Worm (Caenorhabditis elegans) whole organism, young adult: ENCODE measurements around the gene W09D10.4.
A peak's percentile ranks its signal among the peaks of the same experiment; 100 is the strongest.

ENCODE experiments used
- B0019.2 ChIP-seq: fragments of 200-800 bp; sonication (Bioruptor generic); conservative IDR thresholded peaks from 2 replicates; pipeline ENCODE4 v1.3.6; 2022; ENCODE audit warnings: missing genetic modification reagents, missing genetic modification characterization, missing compliant biosample characterization
- B0035.1 ChIP-seq: sonication (generic microtip); optimal IDR thresholded peaks from 2 replicates; lab custom pipeline; 2016; ENCODE audit warnings: missing genetic modification characterization, mild to moderate bottlenecking, missing compliant biosample characterization, missing genotype, missing genetic modification reagents
- B0261.1 ChIP-seq: sonication (generic microtip); optimal IDR thresholded peaks from 2 replicates; lab custom pipeline; 2016; ENCODE audit warnings: mild to moderate bottlenecking, missing genetic modification characterization, moderate library complexity, missing compliant biosample characterization
- C17E4.6 ChIP-seq: fragments of 200-800 bp; sonication (Bioruptor generic); IDR thresholded peaks from 2 replicates; pipeline ENCODE4 v1.3.6; 2022; ENCODE audit warnings: missing genetic modification reagents, missing genetic modification characterization, missing compliant biosample characterization
- F22D6.2 ChIP-seq: sonication (generic microtip); optimal IDR thresholded peaks from 2 replicates; lab custom pipeline; 2016; ENCODE audit warnings: mild to moderate bottlenecking, missing genetic modification characterization, missing compliant biosample characterization
- F23B12.7 ChIP-seq: sonication (generic microtip); optimal IDR thresholded peaks from 2 replicates; lab custom pipeline; 2017; ENCODE audit warnings: missing genetic modification characterization, mild to moderate bottlenecking, missing compliant biosample characterization, antibody characterized with exemption, moderate library complexity; ENCODE audit not compliant: insufficient read depth
- F33H1.4 ChIP-seq: fragments of 200-800 bp; sonication (Bioruptor generic); IDR thresholded peaks from 2 replicates; pipeline ENCODE4 v1.3.6; 2022; ENCODE audit warnings: missing genetic modification reagents, missing genetic modification characterization, missing compliant biosample characterization
- F37B4.10 ChIP-seq: fragments of 200-800 bp; sonication (Bioruptor generic); IDR thresholded peaks from 2 replicates; pipeline ENCODE4 v1.3.6; 2022; ENCODE audit warnings: missing genetic modification characterization, missing compliant biosample characterization
- F55B11.4 ChIP-seq: sonication (generic microtip); optimal IDR thresholded peaks from 2 replicates; lab custom pipeline; 2016; ENCODE audit warnings: missing compliant biosample characterization, missing genetic modification characterization, borderline replicate concordance; ENCODE audit not compliant: insufficient read depth
- F57C9.4 ChIP-seq: sonication (generic microtip); optimal IDR thresholded peaks from 2 replicates; lab custom pipeline; 2017; ENCODE audit warnings: mild to moderate bottlenecking, missing genetic modification characterization, missing compliant biosample characterization
- attf-3 ChIP-seq: fragments of 200-800 bp; sonication (Bioruptor generic); conservative IDR thresholded peaks from 2 replicates; pipeline ENCODE4 v1.3.6; 2022; ENCODE audit warnings: missing genetic modification reagents, missing genetic modification characterization, missing compliant biosample characterization
- bed-1 ChIP-seq: fragments of 200-800 bp; sonication (Bioruptor generic); IDR thresholded peaks from 2 replicates; pipeline ENCODE4 v1.3.6; 2022; ENCODE audit warnings: missing genetic modification reagents, missing genetic modification characterization, missing compliant biosample characterization
- cebp-1 ChIP-seq, 2 experiments: fragments of 200-800 bp in 1 of 2; sonication (Bioruptor generic) in 1 of 2; sonication (generic microtip) in 1 of 2; IDR thresholded peaks in 1 of 2; optimal IDR thresholded peaks in 1 of 2; 2 replicates each; pipeline versions ENCODE4 v1.3.6 to Lab custom; 2017 to 2022; ENCODE audit warnings: missing compliant biosample characterization in 2 of 2, missing genetic modification characterization in 2 of 2, mild to moderate bottlenecking in 1 of 2, missing genetic modification reagents in 1 of 2, moderate library complexity in 1 of 2
- ceh-100 ChIP-seq: fragments of 200-800 bp; sonication (Bioruptor generic); IDR thresholded peaks from 2 replicates; pipeline ENCODE4 v1.3.6; 2022; ENCODE audit warnings: missing genetic modification reagents, missing genetic modification characterization, missing compliant biosample characterization
- ceh-27 ChIP-seq: fragments of 200-800 bp; sonication (Bioruptor generic); optimal IDR thresholded peaks from 2 replicates; lab custom pipeline; 2018; ENCODE audit warnings: mild to moderate bottlenecking, missing genetic modification characterization, moderate library complexity, missing compliant biosample characterization
- ceh-40 ChIP-seq: fragments of 200-800 bp; sonication (Bioruptor generic); IDR thresholded peaks from 2 replicates; pipeline ENCODE4 v1.3.6; 2022; ENCODE audit warnings: missing genetic modification characterization, missing compliant biosample characterization
- egl-44 ChIP-seq: fragments of 200-800 bp; sonication (Bioruptor generic); IDR thresholded peaks from 2 replicates; pipeline ENCODE4 v1.3.6; 2022; ENCODE audit warnings: missing genetic modification reagents, missing genetic modification characterization, missing compliant biosample characterization
- egrh-3 ChIP-seq: fragments of 200-800 bp; sonication (Bioruptor generic); IDR thresholded peaks from 2 replicates; pipeline ENCODE4 v1.3.6; 2022; ENCODE audit warnings: missing genetic modification reagents, missing genetic modification characterization, missing compliant biosample characterization
- hrde-1 ChIP-seq: sonication (generic microtip); optimal IDR thresholded peaks from 2 replicates; lab custom pipeline; 2016; ENCODE audit warnings: missing genetic modification characterization, mild to moderate bottlenecking, missing compliant biosample characterization, moderate library complexity, missing genotype, missing genetic modification reagents, borderline replicate concordance
- let-526 ChIP-seq: fragments of 200-800 bp; sonication (Bioruptor generic); IDR thresholded peaks from 2 replicates; pipeline ENCODE4 v1.3.6; 2022; ENCODE audit warnings: missing genetic modification reagents, missing genetic modification characterization, missing compliant biosample characterization
- lin-35 ChIP-seq, 3 experiments: fragments of 150-350 bp in 2 of 3; sonication (generic microtip) in 1 of 3; optimal IDR thresholded peaks; 2 replicates each; lab custom pipeline; 2014 to 2018; ENCODE audit warnings: missing biosample characterization in 3 of 3, missing genetic modification characterization in 3 of 3, missing genetic modification reagents in 3 of 3
- lin-54 ChIP-seq: fragments of 200-800 bp; sonication (Bioruptor generic); optimal IDR thresholded peaks from 2 replicates; lab custom pipeline; 2018; ENCODE audit warnings: mild to moderate bottlenecking, missing genetic modification characterization, missing compliant biosample characterization
- lir-1 ChIP-seq: fragments of 200-800 bp; sonication (Bioruptor generic); conservative IDR thresholded peaks from 2 replicates; pipeline ENCODE4 v1.3.6; 2022; ENCODE audit warnings: missing genetic modification reagents, missing genetic modification characterization, missing compliant biosample characterization
- madf-10 ChIP-seq: sonication (generic microtip); optimal IDR thresholded peaks from 2 replicates; lab custom pipeline; 2016; ENCODE audit warnings: mild to moderate bottlenecking, missing genetic modification characterization, missing compliant biosample characterization
- madf-6 ChIP-seq: fragments of 200-800 bp; sonication (Bioruptor generic); IDR thresholded peaks from 2 replicates; pipeline ENCODE4 v1.3.6; 2022; ENCODE audit warnings: missing genetic modification reagents, missing genetic modification characterization, missing compliant biosample characterization
- mcd-1 ChIP-seq: fragments of 200-800 bp; sonication (Bioruptor generic); IDR thresholded peaks from 2 replicates; pipeline ENCODE4 v1.3.6; 2022; ENCODE audit warnings: missing genetic modification reagents, missing genetic modification characterization, missing compliant biosample characterization
- mel-28 ChIP-seq: sonication (generic microtip); optimal IDR thresholded peaks from 2 replicates; lab custom pipeline; 2016; ENCODE audit warnings: borderline replicate concordance, mild to moderate bottlenecking, missing genetic modification characterization, missing compliant biosample characterization
- mxl-1 ChIP-seq: sonication (generic microtip); optimal IDR thresholded peaks from 2 replicates; lab custom pipeline; 2016; ENCODE audit warnings: missing genetic modification characterization, missing compliant biosample characterization
- nfyb-1 ChIP-seq: fragments of 200-800 bp; sonication (Bioruptor generic); IDR thresholded peaks from 2 replicates; pipeline ENCODE4 v1.3.6; 2022; ENCODE audit warnings: missing genetic modification reagents, missing genetic modification characterization, missing compliant biosample characterization
- nhr-120 ChIP-seq: fragments of 200-800 bp; sonication (Bioruptor generic); IDR thresholded peaks from 2 replicates; pipeline ENCODE4 v1.3.6; 2022; ENCODE audit warnings: missing genetic modification characterization, missing compliant biosample characterization
- pbrm-1 ChIP-seq: fragments of 200-800 bp; sonication (Bioruptor generic); IDR thresholded peaks from 2 replicates; pipeline ENCODE4 v1.3.6; 2022; ENCODE audit warnings: missing genetic modification reagents, missing genetic modification characterization, missing compliant biosample characterization
- pha-4 ChIP-seq: fragments of 150-350 bp; sonication (generic microtip); optimal IDR thresholded peaks from 2 replicates; lab custom pipeline; 2014; ENCODE audit warnings: missing biosample characterization, missing genetic modification reagents, missing genetic modification characterization
- rcor-1 ChIP-seq: fragments of 200-800 bp; sonication (Bioruptor generic); IDR thresholded peaks from 2 replicates; pipeline ENCODE4 v1.3.6; 2022; ENCODE audit warnings: missing genetic modification reagents, missing genetic modification characterization, missing compliant biosample characterization
- rec-8 ChIP-seq, 2 experiments: sonication (generic microtip); optimal IDR thresholded peaks; 2 replicates each; lab custom pipeline; 2016; ENCODE audit warnings: mild to moderate bottlenecking in 2 of 2, missing genetic modification characterization in 2 of 2, missing genetic modification reagents in 2 of 2, missing genotype in 2 of 2, missing biosample characterization in 1 of 2, missing compliant biosample characterization in 1 of 2, moderate library complexity in 1 of 2
- snpc-1.3 ChIP-seq: sonication (generic microtip); optimal IDR thresholded peaks from 2 replicates; lab custom pipeline; 2017; ENCODE audit warnings: missing genetic modification characterization, mild to moderate bottlenecking, missing compliant biosample characterization, antibody characterized with exemption, moderate library complexity, missing genotype, missing genetic modification reagents; ENCODE audit not compliant: insufficient read depth
- snpc-4 ChIP-seq, 5 experiments: fragments of 150-350 bp in 1 of 5; sonication (generic microtip) in 4 of 5; optimal IDR thresholded peaks; 2 replicates each; lab custom pipeline; 2014 to 2018; ENCODE audit warnings: missing genetic modification characterization in 5 of 5, missing biosample characterization in 3 of 5, antibody characterized with exemption in 2 of 5, mild to moderate bottlenecking in 2 of 5, missing compliant biosample characterization in 2 of 5, missing genotype in 2 of 5, moderate library complexity in 2 of 5, missing genetic modification reagents in 1 of 5
- tbp1 ChIP-seq: fragments of 200-800 bp; sonication (Bioruptor generic); optimal IDR thresholded peaks from 2 replicates; lab custom pipeline; 2018; ENCODE audit warnings: mild to moderate bottlenecking, missing genetic modification characterization, missing compliant biosample characterization
- tbx-9 ChIP-seq: sonication (generic microtip); optimal IDR thresholded peaks from 2 replicates; lab custom pipeline; 2016; ENCODE audit warnings: borderline replicate concordance, missing genetic modification characterization, inconsistent platforms, missing compliant biosample characterization
- tlf-1 ChIP-seq: fragments of 200-800 bp; sonication (Bioruptor generic); optimal IDR thresholded peaks from 2 replicates; lab custom pipeline; 2018; ENCODE audit warnings: mild to moderate bottlenecking, missing genetic modification characterization, missing compliant biosample characterization
- xnd-1 ChIP-seq: sonication (generic microtip); optimal IDR thresholded peaks from 2 replicates; lab custom pipeline; 2016; ENCODE audit warnings: missing genotype, missing genetic modification reagents, missing genetic modification characterization, missing compliant biosample characterization
- ztf-22 ChIP-seq: fragments of 200-800 bp; sonication (Bioruptor generic); optimal IDR thresholded peaks from 2 replicates; lab custom pipeline; 2018; ENCODE audit warnings: mild to moderate bottlenecking, missing genetic modification characterization, moderate library complexity, missing compliant biosample characterization
- ztf-25 ChIP-seq: fragments of 200-800 bp; sonication (Bioruptor generic); IDR thresholded peaks from 2 replicates; pipeline ENCODE4 v1.3.6; 2022; ENCODE audit warnings: missing genetic modification reagents, missing genetic modification characterization, missing compliant biosample characterization
- ztf-26 ChIP-seq: sonication (generic microtip); optimal IDR thresholded peaks from 2 replicates; lab custom pipeline; 2017; ENCODE audit warnings: missing genetic modification characterization, missing compliant biosample characterization
- ztf-28 ChIP-seq: fragments of 200-800 bp; sonication (Bioruptor generic); IDR thresholded peaks from 2 replicates; pipeline ENCODE4 v1.3.6; 2022; ENCODE audit warnings: missing genetic modification reagents, missing genetic modification characterization, missing compliant biosample characterization

The W09D10.4 gene

DNA sequence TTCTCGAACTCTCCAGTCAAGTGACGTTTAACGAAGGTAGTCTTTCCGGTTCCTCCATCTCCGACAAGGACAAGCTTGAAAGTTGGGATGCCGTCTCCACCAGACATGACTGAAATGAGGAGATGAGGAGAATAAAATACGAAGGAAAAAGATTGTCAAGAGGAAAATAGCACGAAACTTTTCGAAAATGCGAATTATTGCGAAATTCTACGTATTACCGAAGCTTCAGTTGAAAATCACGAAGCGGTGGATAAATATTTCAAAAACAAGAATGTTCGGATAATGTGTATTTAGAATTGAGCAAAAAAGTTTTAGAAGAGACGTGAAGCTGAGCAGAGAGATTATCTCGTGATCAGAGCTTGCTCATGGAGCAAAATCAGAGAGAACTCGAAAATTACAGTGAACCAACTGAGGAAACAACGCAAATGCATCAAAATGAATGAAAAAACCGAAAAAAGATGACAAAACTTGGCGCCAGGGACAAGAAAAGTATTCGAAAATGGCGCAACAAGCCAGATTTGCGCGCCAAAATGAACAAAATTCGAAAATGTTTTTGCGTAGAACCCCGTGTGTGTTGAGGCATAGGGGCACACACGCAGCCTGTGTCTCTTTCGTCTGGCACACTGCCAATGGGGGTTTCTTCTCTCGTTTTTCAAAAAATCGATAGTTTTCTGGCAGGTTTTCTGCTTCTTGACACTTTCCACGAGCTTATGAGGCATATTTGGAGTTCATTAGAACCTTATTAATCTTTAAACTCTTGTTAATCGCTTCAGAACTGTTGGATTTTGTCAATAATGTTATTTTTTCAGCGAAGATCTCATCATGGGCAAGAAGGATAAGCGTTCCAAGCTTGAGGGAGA is 31.9 kb upstream of the W09D10.4 start, which contains the start of the genes ran-1 and dkc-1 (continued):
- TF ChIP-seq madf-10 (tag; lab: Kevin White, UChicago) (no peak), C17E4.6 (GFP tag; lab: Robert Waterston, UW) (peak; percentile 87), hrde-1 (tag; lab: Kevin White, UChicago) (no peak), pbrm-1 (GFP tag; lab: Robert Waterston, UW) (peak; percentile 80), mcd-1 (GFP tag; lab: Robert Waterston, UW) (peak; percentile 82), bed-1 (no peak), rec-8 (tag; optimal IDR thresholded peaks at IDR 0.05; lab: Kevin White, UChicago) (no peak), egrh-3 (GFP tag; lab: Robert Waterston, UW) (peak; percentile 53), egl-44 (0 out of 2 replicates have a peak, but pooled peaks have one; percentile 44), pha-4 (peak; percentile 13), ceh-27 (no peak), B0261.1 (tag; lab: Kevin White, UChicago) (no peak), B0035.1 (tag; lab: Kevin White, UChicago) (no peak), madf-6 (GFP tag; lab: Robert Waterston, UW) (peak; percentile 98), tlf-1 (GFP tag; lab: Kevin White, UChicago) (peak; percentile 92), cebp-1 (GFP tag; IDR thresholded peaks at IDR 0.05; lab: Robert Waterston, UW) (peak; percentile 58; the same call in 1 of the 2 replicates), cebp-1 (tag; optimal IDR thresholded peaks at IDR 0.05; lab: Kevin White, UChicago) (peak; percentile 90), attf-3 (GFP tag; lab: Robert Waterston, UW) (0 out of 2 replicates have a peak, but pooled peaks have one; percentile 44), xnd-1 (peak; percentile 89), tbx-9 (tag; lab: Kevin White, UChicago) (no peak), let-526 (GFP tag; lab: Robert Waterston, UW) (no peak), F55B11.4 (no peak), ztf-26 (tag; lab: Kevin White, UChicago) (peak; percentile 38), F37B4.10 (GFP tag; lab: Robert Waterston, UW) (no peak), lin-35 (GFP tag; optimal IDR thresholded peaks at IDR 0.05; lab: Kevin White, UChicago) (peak in 2 of 3 experiments; percentile 74 to 79), mel-28 (tag; lab: Kevin White, UChicago) (no peak), ztf-28 (peak; percentile 43; the same call in 1 of the 2 replicates), mxl-1 (tag; lab: Kevin White, UChicago) (no peak), F22D6.2 (no peak), snpc-4 (GFP tag; optimal IDR thresholded peaks at IDR 0.05; lab: Kevin White, UChicago) (peak; percentile 35), snpc-4 (tag; optimal IDR thresholded peaks at IDR 0.05; lab: Kevin White, UChicago) (peak; percentile 31 to 52 (median 38)), nhr-120 (GFP tag; lab: Robert Waterston, UW) (no peak), B0019.2 (peak; percentile 86), nfyb-1 (peak; percentile 79; the same call in 1 of the 2 replicates), rcor-1 (GFP tag; lab: Robert Waterston, UW) (peak; percentile 81), F33H1.4 (GFP tag; lab: Robert Waterston, UW) (peak; percentile 84), lin-54 (GFP tag; lab: Kevin White, UChicago) (peak; percentile 93), snpc-1.3 (tag; lab: Kevin White, UChicago) (peak; percentile 79), F23B12.7 (tag; lab: Kevin White, UChicago) (peak; percentile 58), ztf-22 (GFP tag; lab: Kevin White, UChicago) (no peak), lir-1 (0 out of 2 replicates have a peak, but pooled peaks have one; percentile 29), ztf-25 (GFP tag; lab: Robert Waterston, UW) (no peak), F57C9.4 (tag; lab: Kevin White, UChicago) (no peak), ceh-100 (peak; percentile 53), tbp1 (GFP tag; lab: Kevin White, UChicago) (peak; percentile 65), ceh-40 (GFP tag; lab: Robert Waterston, UW) (no peak)
